Worm (Caenorhabditis elegans): Measurements from ENCODE around the gene W01B6.3.

DNA sequence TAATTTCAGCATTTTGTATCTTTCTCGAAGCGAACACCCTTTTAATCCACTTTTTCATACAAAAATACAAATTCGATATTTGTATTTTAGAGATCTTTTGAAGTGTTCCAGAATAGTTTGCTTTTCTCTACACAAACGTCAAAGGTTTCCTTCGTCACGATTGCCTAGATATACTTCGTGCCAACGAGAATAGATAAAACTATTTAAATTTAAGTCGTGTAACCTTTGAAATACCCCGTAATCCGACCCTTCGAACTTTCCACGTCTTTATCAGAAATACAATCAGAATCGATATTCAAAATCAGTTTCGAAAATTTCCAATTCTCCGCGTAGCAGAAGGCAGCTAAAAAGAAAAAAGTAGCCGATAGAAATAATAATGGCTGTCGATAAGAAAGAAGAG lies 17.9 kb upstream of the W01B6.3 start, which contains the start of gene ttbk-5:
- TF ChIP-seq ztf-29 (GFP tag; IDR thresholded peaks at IDR 0.05) (no peak), flt-1 (GFP tag; IDR thresholded peaks at IDR 0.05) (no peak), ztf-23 (GFP tag; IDR thresholded peaks at IDR 0.05) (no peak), ref-1 (GFP tag; conservative IDR thresholded peaks at IDR 0.05) (no peak), klf-2 (GFP tag; conservative IDR thresholded peaks at IDR 0.05) (no peak)
